Worm (Caenorhabditis elegans): ENCODE measurements around the gene lmp-2.

- TF ChIP-seq unc-120 (tag; optimal IDR thresholded peaks at IDR 0.05; ENCODE audit: poor library complexity, severe bottlenecking) (no peak), ztf-11 (tag; optimal IDR thresholded peaks at IDR 0.05) (no peak), unc-62 (GFP tag; optimal IDR thresholded peaks at IDR 0.05) (no peak), bed-3 (GFP tag; optimal IDR thresholded peaks at IDR 0.05) (no peak), snpc-4 (tag; optimal IDR thresholded peaks at IDR 0.05) (no peak), ceh-43 (GFP tag; optimal IDR thresholded peaks at IDR 0.05) (no peak), sem-2 (GFP tag; optimal IDR thresholded peaks at IDR 0.05) (no peak), lsy-2 (tag; optimal IDR thresholded peaks at IDR 0.05) (no peak), sptf-1 (tag; optimal IDR thresholded peaks at IDR 0.05) (no peak), nhr-237 (tag; optimal IDR thresholded peaks at IDR 0.05) (no peak)
Observed at ce11 chrX:1094332-1094731, 31.1 kb upstream of the lmp-2 start.

All from whole organism, mixed stage, embryonic.